Fruit fly (Drosophila melanogaster) whole organism, embryonic: Measurements from ENCODE around the gene CG10638.
A peak's percentile ranks its signal among the peaks of the same experiment; 100 is the strongest.

ENCODE experiments used
- Adf1 ChIP-seq: fragments of 200-800 bp; sonication (Bioruptor generic); IDR thresholded peaks from 2 replicates; pipeline ENCODE4 v1.3.6; 2022; ENCODE audit warnings: missing biosample characterization, missing genetic modification characterization
- B-H1 ChIP-seq: fragments of 200-800 bp; sonication (Bioruptor generic); IDR thresholded peaks from 3 replicates; pipeline ENCODE4 v1.3.6; 2022; ENCODE audit warnings: missing biosample characterization, missing genetic modification characterization
- CG11456 ChIP-seq: fragments of 200-800 bp; sonication (Bioruptor generic); IDR thresholded peaks from 3 replicates; pipeline ENCODE4 v1.3.6; 2022; ENCODE audit warnings: missing biosample characterization, missing genetic modification characterization
- CG12391 ChIP-seq: fragments of 200-800 bp; sonication (Bioruptor generic); optimal IDR thresholded peaks from 3 replicates; lab custom pipeline; 2018; ENCODE audit warnings: missing biosample characterization, mild to moderate bottlenecking, missing genetic modification characterization, moderate library complexity
- CG12659 ChIP-seq: fragments of 200-800 bp; sonication (Bioruptor generic); optimal IDR thresholded peaks from 3 replicates; lab custom pipeline; 2017; ENCODE audit warnings: mild to moderate bottlenecking, missing biosample characterization, missing genetic modification reagents, missing genetic modification characterization
- CG13424 ChIP-seq: fragments of 200-800 bp; sonication (Bioruptor generic); optimal IDR thresholded peaks from 2 replicates; lab custom pipeline; 2019; ENCODE audit warnings: missing biosample characterization, mild to moderate bottlenecking, missing genetic modification characterization, moderate library complexity
- CG14710 ChIP-seq: fragments of 200-800 bp; sonication (Bioruptor generic); optimal IDR thresholded peaks from 3 replicates; lab custom pipeline; 2019; ENCODE audit warnings: missing biosample characterization, mild to moderate bottlenecking, missing genetic modification characterization, moderate library complexity
- CG15269 ChIP-seq: fragments of 200-800 bp; sonication (Bioruptor generic); optimal IDR thresholded peaks from 2 replicates; lab custom pipeline; 2018; ENCODE audit warnings: missing biosample characterization, mild to moderate bottlenecking, missing genetic modification characterization, moderate library complexity
- CG16779 ChIP-seq: fragments of 200-800 bp; sonication (Bioruptor generic); IDR thresholded peaks from 2 replicates; pipeline ENCODE4 v1.3.6; 2022; ENCODE audit warnings: missing biosample characterization, missing genetic modification characterization
- CG1792 ChIP-seq: fragments of 200-800 bp; sonication (Bioruptor generic); optimal IDR thresholded peaks from 2 replicates; lab custom pipeline; 2016; ENCODE audit warnings: missing biosample characterization, missing genetic modification characterization
- CG1832 ChIP-seq: fragments of 200-800 bp; sonication (Bioruptor generic); optimal IDR thresholded peaks from 2 replicates; lab custom pipeline; 2017; ENCODE audit warnings: missing biosample characterization, mild to moderate bottlenecking, missing genetic modification characterization, inconsistent platforms
- CG2120 ChIP-seq: fragments of 200-800 bp; sonication (Bioruptor generic); optimal IDR thresholded peaks from 3 replicates; lab custom pipeline; 2016; ENCODE audit warnings: missing biosample characterization, missing genetic modification characterization
- CG2129 ChIP-seq: fragments of 200-800 bp; sonication (Bioruptor generic); IDR thresholded peaks from 2 replicates; pipeline ENCODE4 v1.3.6; 2022; ENCODE audit warnings: missing biosample characterization, missing genetic modification characterization; ENCODE audit not compliant: partially characterized antibody
- CG2202 ChIP-seq: fragments of 200-800 bp; sonication (Bioruptor generic); optimal IDR thresholded peaks from 2 replicates; lab custom pipeline; 2018; ENCODE audit warnings: missing biosample characterization, mild to moderate bottlenecking, missing genetic modification characterization
- CG32767 ChIP-seq: fragments of 200-800 bp; sonication (Bioruptor generic); IDR thresholded peaks from 2 replicates; pipeline ENCODE4 v1.3.6; 2022; ENCODE audit warnings: missing biosample characterization, missing genetic modification characterization
- CG42726 ChIP-seq: fragments of 200-800 bp; sonication (Bioruptor generic); IDR thresholded peaks from 2 replicates; pipeline ENCODE4 v1.3.6; 2022; ENCODE audit warnings: missing biosample characterization, missing genetic modification characterization; ENCODE audit not compliant: partially characterized antibody
- CG4282 ChIP-seq: fragments of 200-800 bp; sonication (Bioruptor generic); optimal IDR thresholded peaks from 2 replicates; lab custom pipeline; 2016; ENCODE audit warnings: missing biosample characterization, missing genetic modification characterization
- CG4404 ChIP-seq: fragments of 200-800 bp; sonication (Bioruptor generic); IDR thresholded peaks from 2 replicates; pipeline ENCODE4 v1.3.6; 2022; ENCODE audit warnings: missing biosample characterization, missing genetic modification characterization
- CG5245 ChIP-seq: fragments of 200-800 bp; sonication (Bioruptor generic); optimal IDR thresholded peaks from 3 replicates; lab custom pipeline; 2016; ENCODE audit warnings: missing biosample characterization, missing genetic modification characterization
- CG6791 ChIP-seq: fragments of 200-800 bp; sonication (Bioruptor generic); IDR thresholded peaks from 3 replicates; pipeline ENCODE4 v1.3.6; 2022; ENCODE audit warnings: missing biosample characterization, missing genetic modification characterization; ENCODE audit not compliant: partially characterized antibody
- CoRest ChIP-seq: fragments of 200-800 bp; sonication (Bioruptor generic); optimal IDR thresholded peaks from 3 replicates; lab custom pipeline; 2018; ENCODE audit warnings: missing biosample characterization, mild to moderate bottlenecking, missing genetic modification characterization, moderate library complexity
- Dad ChIP-seq: fragments of 200-800 bp; sonication (Bioruptor generic); optimal IDR thresholded peaks from 3 replicates; lab custom pipeline; 2016; ENCODE audit warnings: missing biosample characterization, missing genetic modification characterization
- Deaf1 ChIP-seq: fragments of 200-800 bp; optimal IDR thresholded peaks from 3 replicates; lab custom pipeline; 2019; ENCODE audit warnings: missing biosample characterization, mild to moderate bottlenecking, missing genetic modification characterization, moderate library complexity
- Doc3 ChIP-seq: fragments of 200-800 bp; sonication (Bioruptor generic); IDR thresholded peaks from 3 replicates; pipeline ENCODE4 v1.3.6; 2022; ENCODE audit warnings: missing biosample characterization, missing genetic modification characterization; ENCODE audit not compliant: partially characterized antibody
- Fer1 ChIP-seq: fragments of 200-800 bp; sonication (Bioruptor generic); optimal IDR thresholded peaks from 2 replicates; lab custom pipeline; 2017; ENCODE audit warnings: missing biosample characterization, mild to moderate bottlenecking, missing genetic modification characterization
- Hmr ChIP-seq: fragments of 200-800 bp; sonication (Bioruptor generic); optimal IDR thresholded peaks from 3 replicates; lab custom pipeline; 2017; ENCODE audit warnings: mild to moderate bottlenecking, missing biosample characterization, missing genetic modification reagents, missing genetic modification characterization
- Hr3 ChIP-seq: fragments of 200-800 bp; sonication (Bioruptor generic); optimal IDR thresholded peaks from 3 replicates; lab custom pipeline; 2016; ENCODE audit warnings: missing biosample characterization, missing genetic modification characterization
- Hr78 ChIP-seq, 2 experiments: fragments of 200-800 bp in 1 of 2; fragments of >200 bp in 1 of 2; sonication (Bioruptor generic) in 1 of 2; optimal IDR thresholded peaks; 2 replicates each; lab custom pipeline; 2017 to 2019; ENCODE audit warnings: missing biosample characterization in 2 of 2, missing genetic modification characterization in 2 of 2, mild to moderate bottlenecking in 1 of 2, moderate library complexity in 1 of 2
- Jarid2 ChIP-seq: fragments of 200-800 bp; sonication (Bioruptor generic); optimal IDR thresholded peaks from 3 replicates; lab custom pipeline; 2017; ENCODE audit warnings: mild to moderate bottlenecking, missing biosample characterization, missing genetic modification reagents, missing genetic modification characterization
- Med ChIP-seq: fragments of 200-800 bp; sonication (Bioruptor generic); peaks from one replicate; lab custom pipeline; 2016; ENCODE audit warnings: missing biosample characterization, missing genetic modification characterization, mild to moderate bottlenecking, inconsistent platforms, moderate library complexity
- Mrtf ChIP-seq: fragments of 200-800 bp; sonication (Bioruptor generic); IDR thresholded peaks from 3 replicates; pipeline ENCODE4 v1.3.6; 2022; ENCODE audit warnings: missing biosample characterization, missing genetic modification characterization
- Spps ChIP-seq: fragments of 200-800 bp; sonication (Bioruptor generic); optimal IDR thresholded peaks from 2 replicates; lab custom pipeline; 2018; ENCODE audit warnings: missing biosample characterization, mild to moderate bottlenecking, missing genetic modification characterization
- Vsx1 ChIP-seq: fragments of 200-800 bp; sonication (Bioruptor generic); optimal IDR thresholded peaks from 2 replicates; lab custom pipeline; 2017; ENCODE audit warnings: missing biosample characterization, mild to moderate bottlenecking, missing genetic modification characterization, missing genetic modification reagents
- ara ChIP-seq: fragments of 200-800 bp; sonication (Bioruptor generic); IDR thresholded peaks from 2 replicates; pipeline ENCODE4 v1.3.6; 2022; ENCODE audit warnings: missing biosample characterization, missing genetic modification characterization
- chn ChIP-seq: fragments of 200-800 bp; sonication (Bioruptor generic); optimal IDR thresholded peaks from 2 replicates; lab custom pipeline; 2016; ENCODE audit warnings: missing biosample characterization, missing genetic modification characterization
- ems ChIP-seq: fragments of 200-800 bp; sonication (Bioruptor generic); optimal IDR thresholded peaks from 3 replicates; lab custom pipeline; 2016; ENCODE audit warnings: missing biosample characterization, missing genetic modification characterization
- fd102C ChIP-seq: fragments of 200-800 bp; sonication (Bioruptor generic); optimal IDR thresholded peaks from 2 replicates; lab custom pipeline; 2018; ENCODE audit warnings: missing biosample characterization, mild to moderate bottlenecking, missing genetic modification characterization, moderate library complexity
- hth ChIP-seq: fragments of >200 bp; optimal IDR thresholded peaks from 2 replicates; lab custom pipeline; 2017; ENCODE audit warnings: inconsistent platforms
- maf-S ChIP-seq: fragments of 200-800 bp; sonication (Bioruptor generic); optimal IDR thresholded peaks from 2 replicates; lab custom pipeline; 2016; ENCODE audit warnings: missing biosample characterization, missing genetic modification characterization
- otp ChIP-seq: fragments of 200-800 bp; sonication (Bioruptor generic); IDR thresholded peaks from 3 replicates; pipeline ENCODE4, ENCODE4 v1.3.6; 2022; ENCODE audit warnings: missing biosample characterization, missing genetic modification characterization
- scrt ChIP-seq: fragments of 200-800 bp; sonication (Bioruptor generic); optimal IDR thresholded peaks from 2 replicates; lab custom pipeline; 2018; ENCODE audit warnings: missing biosample characterization, mild to moderate bottlenecking, missing genetic modification characterization, moderate library complexity
- sens ChIP-seq: fragments of 200-800 bp; sonication (Bioruptor generic); peaks from one replicate; lab custom pipeline; 2016; ENCODE audit warnings: missing biosample characterization, missing genetic modification characterization
- so ChIP-seq: fragments of 200-800 bp; sonication (Bioruptor generic); IDR thresholded peaks from 3 replicates; pipeline ENCODE4 v1.3.6; 2022; ENCODE audit warnings: missing biosample characterization, missing genetic modification characterization
- sqz ChIP-seq: fragments of 200-800 bp; sonication (Bioruptor generic); optimal IDR thresholded peaks from 3 replicates; lab custom pipeline; 2018; ENCODE audit warnings: missing biosample characterization, mild to moderate bottlenecking, missing genetic modification characterization
- tna ChIP-seq: fragments of 200-800 bp; sonication (Bioruptor generic); IDR thresholded peaks from 2 replicates; pipeline ENCODE4 v1.3.6; 2022; ENCODE audit warnings: missing biosample characterization, missing genetic modification characterization; ENCODE audit not compliant: partially characterized antibody
- unc-4 ChIP-seq: fragments of 200-800 bp; sonication (Bioruptor generic); IDR thresholded peaks from 2 replicates; pipeline ENCODE4 v1.3.6; 2022; ENCODE audit warnings: missing biosample characterization, missing genetic modification characterization; ENCODE audit not compliant: partially characterized antibody
- vvl ChIP-seq: fragments of 200-800 bp; sonication (Bioruptor generic); IDR thresholded peaks from 2 replicates; pipeline ENCODE4 v1.3.6; 2022; ENCODE audit warnings: missing biosample characterization, missing genetic modification characterization
- zen2 ChIP-seq: fragments of 200-800 bp; sonication (Bioruptor generic); IDR thresholded peaks from 3 replicates; pipeline ENCODE4 v1.3.6; 2022; ENCODE audit warnings: missing biosample characterization, missing genetic modification characterization; ENCODE audit not compliant: partially characterized antibody
- zfh1 ChIP-seq: fragments of 200-800 bp; sonication (Bioruptor generic); IDR thresholded peaks from 3 replicates; pipeline ENCODE4 v1.3.6; 2022; ENCODE audit warnings: missing biosample characterization, missing genetic modification characterization

The CG10638 gene

dm6 chr3L:12490418-12491035 lies 10.6 kb downstream of the CG10638 start, which contains the start of gene CG10660 (continued):
- no peak for TF ChIP-seq CG42726
- no peak for TF ChIP-seq zen2
- peak; percentile 77 for TF ChIP-seq CG2202
- no peak for TF ChIP-seq Doc3 (GFP tag; lab: Robert Waterston, UW)
- peak; percentile 86 for TF ChIP-seq Mrtf (GFP tag; lab: Robert Waterston, UW)
- TF ChIP-seq CG12659 (GFP tag; lab: Kevin White, UChicago), result peak; percentile 84
- TF ChIP-seq tna (GFP tag; lab: Robert Waterston, UW), result no peak
- peak; percentile 78 for TF ChIP-seq ara
- no peak for TF ChIP-seq CG1832
- peak; percentile 61 for TF ChIP-seq ems (GFP tag; lab: Kevin White, UChicago)
- TF ChIP-seq chn (GFP tag; lab: Kevin White, UChicago), result peak; percentile 67
- TF ChIP-seq Dad (GFP tag; lab: Kevin White, UChicago), result peak; percentile 47
- TF ChIP-seq Adf1 (GFP tag; lab: Robert Waterston, UW), result peak; percentile 59
- TF ChIP-seq CG5245 (GFP tag; lab: Kevin White, UChicago), result peak; percentile 90
- TF ChIP-seq Spps (tag; lab: Kevin White, UChicago), result peak; percentile 69
- TF ChIP-seq CG4404 (GFP tag; lab: Robert Waterston, UW), result peak; percentile 40; the same call in 1 of the 2 replicates
- peak; percentile 91 for TF ChIP-seq otp (GFP tag; lab: Robert Waterston, UW)
- peak; percentile 85 for TF ChIP-seq B-H1
- TF ChIP-seq sqz (GFP tag; lab: Kevin White, UChicago), result peak; percentile 64
- peak; percentile 91 for TF ChIP-seq CG15269 (tag; lab: Kevin White, UChicago)
- peak; percentile 80 for TF ChIP-seq Deaf1 (tag; lab: Kevin White, UChicago)
- peak; percentile 81 for TF ChIP-seq CG14710 (tag; lab: Kevin White, UChicago)
- peak; percentile 85 for TF ChIP-seq CG32767 (GFP tag; lab: Robert Waterston, UW)
- peak; percentile 55 for TF ChIP-seq maf-S
- peak; percentile 92 for TF ChIP-seq CG12391 (tag; lab: Kevin White, UChicago)
- peak; percentile 40 for TF ChIP-seq CG1792
- TF ChIP-seq unc-4 (GFP tag; lab: Robert Waterston, UW), result no peak
- TF ChIP-seq CG4282 (GFP tag; lab: Kevin White, UChicago), result no peak
- no peak for TF ChIP-seq hth (lab: Kevin White, UChicago)
- no peak for TF ChIP-seq fd102C
- peak; percentile 85 for TF ChIP-seq CG2120
- TF ChIP-seq zfh1, result peak; percentile 91
- peak; percentile 62 for TF ChIP-seq Jarid2 (GFP tag; lab: Kevin White, UChicago)
- peak in 1 of 2 experiments; percentile 67 for TF ChIP-seq Hr78 (GFP tag; optimal IDR thresholded peaks at IDR 0.05; lab: Kevin White, UChicago)
- TF ChIP-seq CG11456 (GFP tag; lab: Robert Waterston, UW), result peak; percentile 75
- TF ChIP-seq Med, result peak; percentile 95
- no peak for TF ChIP-seq CG6791 (GFP tag; lab: Robert Waterston, UW)
- peak; percentile 87 for TF ChIP-seq CoRest (tag; lab: Kevin White, UChicago)
- peak; percentile 69 for TF ChIP-seq scrt (GFP tag; lab: Kevin White, UChicago)
- TF ChIP-seq vvl, result peak; percentile 96
- TF ChIP-seq so, result peak; percentile 91
- peak; percentile 87 for TF ChIP-seq Hr3 (GFP tag; lab: Kevin White, UChicago)
- TF ChIP-seq CG16779, result 0 out of 2 replicates have a peak, but pooled peaks have one; percentile 55
- TF ChIP-seq Vsx1 (GFP tag; lab: Kevin White, UChicago), result peak; percentile 77
- peak; percentile 94 for TF ChIP-seq sens
- peak; percentile 89 for TF ChIP-seq Hmr (GFP tag; lab: Kevin White, UChicago)
- peak; percentile 83 for TF ChIP-seq Fer1 (GFP tag; lab: Kevin White, UChicago)
- TF ChIP-seq CG13424 (tag; lab: Kevin White, UChicago), result peak; percentile 86
- TF ChIP-seq CG2129 (GFP tag; lab: Robert Waterston, UW), result no peak
